Worm (Caenorhabditis elegans) whole organism, midembryonic: ENCODE results near the gene F23F1.6.

Experiments
- cog-1 ChIP-seq: sonication (generic microtip); optimal IDR thresholded peaks from 2 replicates; lab custom pipeline; 2016; ENCODE audit warnings: missing genetic modification characterization, missing compliant biosample characterization
- flt-1 ChIP-seq: fragments of 200-800 bp; sonication (Bioruptor generic); IDR thresholded peaks from 2 replicates; pipeline ENCODE4 v1.3.6; 2022; ENCODE audit warnings: missing genetic modification characterization, missing compliant biosample characterization
- ztf-29 ChIP-seq: fragments of 200-800 bp; sonication (Bioruptor generic); IDR thresholded peaks from 2 replicates; pipeline ENCODE4 v1.3.6; 2022; ENCODE audit warnings: missing genetic modification reagents, missing genetic modification characterization, missing compliant biosample characterization

ce11 chrII:19238-19637 lies 17.9 kb downstream of the F23F1.6 start, which contains the start of gene gmeb-1:
- TF ChIP-seq ztf-29 (GFP tag; lab: Robert Waterston, UW) (no peak), cog-1 (tag; lab: Kevin White, UChicago) (no peak), flt-1 (GFP tag; lab: Robert Waterston, UW) (no peak)
